Worm (Caenorhabditis elegans): ENCODE results near the gene sld-5.

DNA sequence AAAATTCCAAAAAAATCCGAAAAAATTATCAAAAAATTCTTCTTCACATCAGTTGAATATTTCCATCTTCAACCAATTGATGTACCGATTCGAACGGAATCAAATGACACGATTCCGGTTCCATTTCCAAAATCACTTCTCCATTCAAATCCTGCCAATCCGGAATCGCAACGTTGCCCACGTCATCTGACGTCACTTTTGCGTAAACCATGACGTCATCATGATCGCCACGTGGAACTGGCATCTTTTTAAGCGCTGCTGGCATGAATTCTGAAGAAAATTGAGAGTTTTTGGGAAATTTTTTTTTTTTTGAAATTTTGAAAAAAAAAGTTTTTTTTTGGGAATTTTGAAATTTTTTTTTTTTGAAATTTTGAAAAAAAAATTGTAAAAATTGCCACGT, 2.3 kb downstream of the sld-5 start:
- TF ChIP-seq eyg-1 (tag; optimal IDR thresholded peaks at IDR 0.05): no peak
- no peak for TF ChIP-seq ama-1 (optimal IDR thresholded peaks at IDR 0.05)
- no peak for TF ChIP-seq syd-9 (tag; optimal IDR thresholded peaks at IDR 0.05)
- TF ChIP-seq mec-3 (tag; optimal IDR thresholded peaks at IDR 0.05; ENCODE audit: borderline replicate concordance): no peak
- TF ChIP-seq C38D4.7 (GFP tag; optimal IDR thresholded peaks at IDR 0.05): no peak
- TF ChIP-seq npax-4 (tag; optimal IDR thresholded peaks at IDR 0.05): no peak
- TF ChIP-seq T23F11.4 (GFP tag; optimal IDR thresholded peaks at IDR 0.05): no peak
- no peak for TF ChIP-seq pha-2 (tag; optimal IDR thresholded peaks at IDR 0.05)
- TF ChIP-seq nfya-1 (tag; optimal IDR thresholded peaks at IDR 0.05): no peak
- no peak for TF ChIP-seq unc-42 (tag; optimal IDR thresholded peaks at IDR 0.05)
- no peak for TF ChIP-seq sox-2 (GFP tag; IDR thresholded peaks at IDR 0.05)
- TF ChIP-seq pha-4 (tag; optimal IDR thresholded peaks at IDR 0.05): no peak
- no peak for TF ChIP-seq pat-9 (tag; optimal IDR thresholded peaks at IDR 0.05)
